Worm (Caenorhabditis elegans) whole organism, late embryonic: ENCODE measurements around the gene ceh-20.

Experiments used
- F13H6.1 ChIP-seq: sonication (generic microtip); optimal IDR thresholded peaks from 2 replicates; lab custom pipeline; 2016; ENCODE audit warnings: missing genetic modification characterization, missing compliant biosample characterization
- ama-1 ChIP-seq: fragments of 150-350 bp; optimal IDR thresholded peaks from 2 replicates; lab custom pipeline; 2014
- ceh-18 ChIP-seq: sonication (generic microtip); optimal IDR thresholded peaks from 2 replicates; lab custom pipeline; 2016; ENCODE audit warnings: missing genetic modification characterization, missing compliant biosample characterization
- ceh-30 ChIP-seq: fragments of 150-350 bp; optimal IDR thresholded peaks from 2 replicates; lab custom pipeline; 2014; ENCODE audit warnings: missing biosample characterization, missing genetic modification characterization
- ceh-31 ChIP-seq: sonication (generic microtip); optimal IDR thresholded peaks from 2 replicates; lab custom pipeline; 2016; ENCODE audit warnings: missing genetic modification characterization, missing compliant biosample characterization
- eyg-1 ChIP-seq: sonication (generic microtip); optimal IDR thresholded peaks from 2 replicates; lab custom pipeline; 2016; ENCODE audit warnings: missing genotype, missing genetic modification characterization, missing compliant biosample characterization
- fkh-10 ChIP-seq: fragments of 150-350 bp; optimal IDR thresholded peaks from 2 replicates; lab custom pipeline; 2014; ENCODE audit warnings: missing biosample characterization, missing genetic modification reagents, missing genetic modification characterization
- hlh-15 ChIP-seq: sonication (generic microtip); optimal IDR thresholded peaks from 2 replicates; lab custom pipeline; 2016; ENCODE audit warnings: missing genetic modification characterization, missing compliant biosample characterization
- pha-4 ChIP-seq: fragments of 150-350 bp; optimal IDR thresholded peaks from 2 replicates; lab custom pipeline; 2018; ENCODE audit warnings: missing biosample characterization, missing genetic modification reagents, missing genetic modification characterization
- pqm-1 ChIP-seq: sonication (generic microtip); optimal IDR thresholded peaks from 2 replicates; lab custom pipeline; 2016; ENCODE audit warnings: missing genetic modification characterization, missing compliant biosample characterization
- tbx-2 ChIP-seq: sonication (generic microtip); optimal IDR thresholded peaks from 2 replicates; lab custom pipeline; 2016; ENCODE audit warnings: missing genetic modification characterization, missing compliant biosample characterization
- unc-55 ChIP-seq: sonication (generic microtip); optimal IDR thresholded peaks from 2 replicates; lab custom pipeline; 2017; ENCODE audit warnings: missing biosample characterization, missing genetic modification reagents, missing genetic modification characterization

DNA sequence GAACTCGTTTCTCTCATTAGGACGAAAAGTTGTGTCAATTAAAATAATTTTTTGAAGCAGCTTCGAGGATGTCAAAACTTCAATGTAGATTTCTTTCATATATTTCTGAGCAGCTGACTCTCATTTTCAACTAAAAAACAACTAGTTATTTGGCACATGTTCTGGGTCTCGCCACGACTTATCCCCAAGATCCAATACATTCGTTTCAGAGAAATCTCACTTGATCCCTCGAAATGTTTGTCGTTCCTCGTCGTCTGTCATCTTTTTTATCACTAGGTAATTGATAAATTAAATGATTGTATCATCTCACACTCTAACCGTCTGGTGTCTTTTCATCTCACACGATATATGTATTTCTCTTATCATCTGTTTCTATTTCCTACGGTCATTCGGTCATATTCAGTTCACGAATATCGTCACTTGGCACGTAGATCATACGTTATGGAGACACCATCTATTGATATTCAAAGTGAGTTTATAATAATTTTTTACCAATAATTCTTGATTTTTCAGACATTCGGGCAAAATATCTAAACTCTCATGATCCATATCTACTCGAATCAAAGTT, 17.7 kb upstream of the ceh-20 start, which contains the start of the genes rpn-6.1 and F57B9.1:
- TF ChIP-seq ceh-31 (no peak), pqm-1 (tag; lab: Kevin White, UChicago) (no peak), fkh-10 (no peak), ceh-18 (tag; lab: Kevin White, UChicago) (no peak), eyg-1 (tag; lab: Kevin White, UChicago) (no peak), F13H6.1 (tag; lab: Kevin White, UChicago) (no peak), ama-1 (lab: Kevin White, UChicago) (no peak), unc-55 (peak; percentile 33), ceh-30 (tag; lab: Kevin White, UChicago) (no peak), hlh-15 (tag; lab: Kevin White, UChicago) (no peak), pha-4 (tag; lab: Kevin White, UChicago) (no peak), tbx-2 (tag; lab: Kevin White, UChicago) (no peak)
